Worm (Caenorhabditis elegans) whole organism, early embryonic: ENCODE results near the gene mat-3.

Experiments used
- F13C5.2 ChIP-seq: sonication (generic microtip); optimal IDR thresholded peaks from 2 replicates; lab custom pipeline; 2017; ENCODE audit warnings: mild to moderate bottlenecking, missing genetic modification characterization, inconsistent platforms, missing compliant biosample characterization
- aly-1 ChIP-seq: sonication (generic microtip); optimal IDR thresholded peaks from 2 replicates; lab custom pipeline; 2016; ENCODE audit warnings: missing genetic modification characterization, missing compliant biosample characterization
- ama-1 ChIP-seq: fragments of 150-350 bp; optimal IDR thresholded peaks from 2 replicates; lab custom pipeline; 2014
- ceh-13 ChIP-seq: fragments of 200-800 bp; sonication (Bioruptor generic); optimal IDR thresholded peaks from 2 replicates; lab custom pipeline; 2018; ENCODE audit warnings: mild to moderate bottlenecking, missing genetic modification characterization, missing compliant biosample characterization
- ceh-36 ChIP-seq: sonication (generic microtip); optimal IDR thresholded peaks from 2 replicates; lab custom pipeline; 2016; ENCODE audit warnings: missing genetic modification characterization, inconsistent platforms, missing compliant biosample characterization
- ets-7 ChIP-seq: sonication (generic microtip); optimal IDR thresholded peaks from 2 replicates; lab custom pipeline; 2016; ENCODE audit warnings: missing genotype, missing genetic modification characterization, missing compliant biosample characterization
- flt-1 ChIP-seq: fragments of 200-800 bp; sonication (Bioruptor generic); IDR thresholded peaks from 2 replicates; pipeline ENCODE4 v1.3.6; 2022; ENCODE audit warnings: missing genetic modification characterization, missing compliant biosample characterization
- hmbx-1 ChIP-seq: sonication (generic microtip); optimal IDR thresholded peaks from 2 replicates; lab custom pipeline; 2016; ENCODE audit warnings: mild to moderate bottlenecking, missing genetic modification characterization, missing compliant biosample characterization
- hmg-4 ChIP-seq: fragments of 200-800 bp; sonication (Bioruptor generic); optimal IDR thresholded peaks from 2 replicates; lab custom pipeline; 2018; ENCODE audit warnings: mild to moderate bottlenecking, missing genetic modification characterization, missing compliant biosample characterization
- scrt-1 ChIP-seq: fragments of 200-800 bp; sonication (Bioruptor generic); IDR thresholded peaks from 2 replicates; pipeline ENCODE4 v1.3.6; 2022; ENCODE audit warnings: missing genetic modification characterization, missing compliant biosample characterization
- tbx-11 ChIP-seq: fragments of 200-800 bp; sonication (Bioruptor generic); IDR thresholded peaks from 2 replicates; pipeline ENCODE4 v1.3.6; 2022; ENCODE audit warnings: missing genetic modification characterization, missing compliant biosample characterization

- no peak for TF ChIP-seq hmbx-1 (tag; lab: Kevin White, UChicago)
- TF ChIP-seq F13C5.2 (tag; lab: Kevin White, UChicago): no peak
- TF ChIP-seq ama-1 (lab: Kevin White, UChicago): no peak
- TF ChIP-seq tbx-11 (GFP tag; lab: Robert Waterston, UW): no peak
- no peak for TF ChIP-seq hmg-4 (GFP tag; lab: Kevin White, UChicago)
- TF ChIP-seq scrt-1 (GFP tag; lab: Robert Waterston, UW): no peak
- TF ChIP-seq aly-1 (tag; lab: Kevin White, UChicago): no peak
- TF ChIP-seq ceh-36 (tag; lab: Kevin White, UChicago): no peak
- no peak for TF ChIP-seq flt-1 (GFP tag; lab: Robert Waterston, UW)
- no peak for TF ChIP-seq ets-7 (tag; lab: Kevin White, UChicago)
- TF ChIP-seq ceh-13 (GFP tag; lab: Kevin White, UChicago): no peak
These were observed 33.8 kb downstream of the mat-3 start for ce11 chrIII:509045-509444.
